Fruit fly (Drosophila melanogaster): Measurements from ENCODE around the gene CG13931.

CG13931 gene

dm6 chr3L:1652700-1653200, 49.5 kb downstream of the CG13931 start, which contains the start of the genes CG7970 and Vta1 (continued):
- TF ChIP-seq Hr4 (GFP tag; optimal IDR thresholded peaks at IDR 0.05): no peak
- peak; percentile 9 for TF ChIP-seq CG7368 (GFP tag; optimal IDR thresholded peaks at IDR 0.05)
- TF ChIP-seq Gug (GFP tag; IDR thresholded peaks at IDR 0.05): peak; percentile 13; the same call in 1 of the 2 replicates
- no peak for TF ChIP-seq CG11294 (GFP tag; IDR thresholded peaks at IDR 0.05)
- no peak for TF ChIP-seq esn (GFP tag; optimal IDR thresholded peaks at IDR 0.05)
- no peak for TF ChIP-seq CG6792 (GFP tag; optimal IDR thresholded peaks at IDR 0.05)
- TF ChIP-seq Eip93F (GFP tag; optimal IDR thresholded peaks at IDR 0.05): no peak
- TF ChIP-seq Sox14 (GFP tag; optimal IDR thresholded peaks at IDR 0.05): no peak
- peak; percentile 79 for TF ChIP-seq net (GFP tag; optimal IDR thresholded peaks at IDR 0.05)
- TF ChIP-seq Ets21C (GFP tag; optimal IDR thresholded peaks at IDR 0.05): no peak
- peak; percentile 35; the same call in 1 of the 3 replicates for TF ChIP-seq CG6163 (GFP tag; IDR thresholded peaks at IDR 0.05)
- TF ChIP-seq CG3032 (tag; optimal IDR thresholded peaks at IDR 0.05): no peak
- TF ChIP-seq Lpt (GFP tag; optimal IDR thresholded peaks at IDR 0.05): peak; percentile 42
- no peak for TF ChIP-seq lz (GFP tag; optimal IDR thresholded peaks at IDR 0.05)
- peak; percentile 79 for TF ChIP-seq CG6854 (GFP tag; optimal IDR thresholded peaks at IDR 0.05)
- TF ChIP-seq Hr38 (GFP tag; optimal IDR thresholded peaks at IDR 0.05): no peak
- TF ChIP-seq CG10631 (GFP tag; optimal IDR thresholded peaks at IDR 0.05): no peak
- no peak for TF ChIP-seq Sox15 (GFP tag; optimal IDR thresholded peaks at IDR 0.05)
- no peak for TF ChIP-seq CG8319 (GFP tag; optimal IDR thresholded peaks at IDR 0.05)
- no peak for TF ChIP-seq CG34406 (GFP tag; optimal IDR thresholded peaks at IDR 0.05)
- peak; percentile 80 for TF ChIP-seq eg (GFP tag; IDR thresholded peaks at IDR 0.05)
- peak; percentile 75 for TF ChIP-seq spab (GFP tag; optimal IDR thresholded peaks at IDR 0.05)
- peak; percentile 43; the same call in 1 of the 2 replicates for TF ChIP-seq CG15336 (GFP tag; IDR thresholded peaks at IDR 0.05)
- no peak for TF ChIP-seq vri (GFP tag; optimal IDR thresholded peaks at IDR 0.05)
